Worm (Caenorhabditis elegans) whole organism, L4/young adult: ENCODE data around the gene pgph-3.
"Not testable (repeated sequence)": the region's sequence is repeated elsewhere in the genome, so short reads cannot be mapped to it uniquely, and the experiment has no call there.

Experiments used
- W03F9.2 ChIP-seq: fragments of 150-350 bp; optimal IDR thresholded peaks from 2 replicates; lab custom pipeline; 2014; ENCODE audit warnings: missing biosample characterization, missing genetic modification characterization
- dao-5 ChIP-seq: sonication (generic microtip); optimal IDR thresholded peaks from 2 replicates; lab custom pipeline; 2016; ENCODE audit warnings: missing genotype, missing genetic modification characterization, moderate library complexity, missing compliant biosample characterization
- him-1 ChIP-seq: sonication (generic microtip); optimal IDR thresholded peaks from 2 replicates; lab custom pipeline; 2016; ENCODE audit warnings: missing genotype, missing genetic modification reagents, missing genetic modification characterization, missing compliant biosample characterization

pgph-3 gene

ce11 chrV:5774137-5774536 lies 10.5 kb upstream of the pgph-3 start:
- TF ChIP-seq dao-5 (tag; lab: Kevin White, UChicago) (no peak), W03F9.2 (tag; lab: Kevin White, UChicago) (no peak), him-1 (no peak)

ce11 chrV:5772503-5772902 lies 8.9 kb upstream of the pgph-3 start:
- no peak for TF ChIP-seq dao-5 (tag; lab: Kevin White, UChicago)
- no peak for TF ChIP-seq him-1
- no peak for TF ChIP-seq W03F9.2 (tag; lab: Kevin White, UChicago)

- TF ChIP-seq dao-5 (tag; lab: Kevin White, UChicago) (no peak), W03F9.2 (tag; lab: Kevin White, UChicago) (no peak), him-1 (no peak)
Observed at ce11 chrV:5771627-5772026, 8.0 kb upstream of the pgph-3 start, which contains the start of gene F44E7.3. Gene F44E7.3 (plus strand): TSS chrV:5771945.

- no peak for TF ChIP-seq W03F9.2 (tag; lab: Kevin White, UChicago)
- no peak for TF ChIP-seq dao-5 (tag; lab: Kevin White, UChicago)
- no peak for TF ChIP-seq him-1
Observed at ce11 chrV:5769999-5770398, 6.4 kb upstream of the pgph-3 start.

ce11 chrV:5769500-5769899 lies 5.9 kb upstream of the pgph-3 start:
- no peak for TF ChIP-seq dao-5 (tag; lab: Kevin White, UChicago)
- no peak for TF ChIP-seq W03F9.2 (tag; lab: Kevin White, UChicago)
- no peak for TF ChIP-seq him-1

- TF ChIP-seq him-1 (no peak), dao-5 (tag; lab: Kevin White, UChicago) (no peak), W03F9.2 (tag; lab: Kevin White, UChicago) (no peak)
Observed at ce11 chrV:5768292-5768695, 4.6 kb upstream of the pgph-3 start.

- no peak for TF ChIP-seq dao-5 (tag; lab: Kevin White, UChicago)
- TF ChIP-seq W03F9.2 (tag; lab: Kevin White, UChicago), result no peak
- TF ChIP-seq him-1, result no peak
Observed at ce11 chrV:5765081-5765480, 1.4 kb upstream of the pgph-3 start, which contains the start of gene pgph-2. Gene pgph-2 (plus strand): TSS chrV:5765127.

ce11 chrV:5760132-5760531 lies 3.5 kb downstream of the pgph-3 start, which contains the start of gene C53A3.1:
Gene C53A3.1 (minus strand): TSS chrV:5760232.
- TF ChIP-seq him-1, result no peak

ce11 chrV:5758780-5759179 lies 4.9 kb downstream of the pgph-3 start, which contains the start of gene C53A3.4:
Gene C53A3.4 (minus strand): TSS chrV:5758880.
- TF ChIP-seq dao-5 (tag; lab: Kevin White, UChicago) (no peak), W03F9.2 (tag; lab: Kevin White, UChicago) (no peak), him-1 (no peak)

- TF ChIP-seq him-1 (no peak), W03F9.2 (tag; lab: Kevin White, UChicago) (no peak), dao-5 (tag; lab: Kevin White, UChicago) (no peak)
Observed at ce11 chrV:5756193-5756592, 7.5 kb downstream of the pgph-3 start, which contains the start of gene C53A3.3. Gene C53A3.3 (plus strand): TSS chrV:5756493.

ce11 chrV:5755203-5755693 lies 8.4 kb downstream of the pgph-3 start, which contains the start of gene K09H11.11:
Gene K09H11.11 (minus strand): TSS chrV:5755253.
- not testable (repeated sequence) for TF ChIP-seq dao-5 (tag; lab: Kevin White, UChicago); W03F9.2 (tag; lab: Kevin White, UChicago); him-1

ce11 chrV:5753432-5753831 lies 10.2 kb downstream of the pgph-3 start, which contains the start of gene pgph-1:
Gene pgph-1 (minus strand): TSS chrV:5753532.
- TF ChIP-seq W03F9.2 (tag; lab: Kevin White, UChicago), result no peak
- TF ChIP-seq him-1, result no peak
- TF ChIP-seq dao-5 (tag; lab: Kevin White, UChicago), result no peak

ce11 chrV:5747519-5747918 lies 16.1 kb downstream of the pgph-3 start, which contains the start of gene acds-10:
Gene acds-10 (plus strand): TSS chrV:5747819.
- TF ChIP-seq W03F9.2 (tag; lab: Kevin White, UChicago) (no peak), dao-5 (tag; lab: Kevin White, UChicago) (no peak), him-1 (no peak)

ce11 chrV:5746237-5746636 lies 17.4 kb downstream of the pgph-3 start:
- no peak for TF ChIP-seq dao-5 (tag; lab: Kevin White, UChicago)

ce11 chrV:5741237-5741636 lies 22.4 kb downstream of the pgph-3 start:
- no peak for TF ChIP-seq dao-5 (tag; lab: Kevin White, UChicago)
